Fruit fly (Drosophila melanogaster): ENCODE data around the gene tim.

Gene tim

DNA sequence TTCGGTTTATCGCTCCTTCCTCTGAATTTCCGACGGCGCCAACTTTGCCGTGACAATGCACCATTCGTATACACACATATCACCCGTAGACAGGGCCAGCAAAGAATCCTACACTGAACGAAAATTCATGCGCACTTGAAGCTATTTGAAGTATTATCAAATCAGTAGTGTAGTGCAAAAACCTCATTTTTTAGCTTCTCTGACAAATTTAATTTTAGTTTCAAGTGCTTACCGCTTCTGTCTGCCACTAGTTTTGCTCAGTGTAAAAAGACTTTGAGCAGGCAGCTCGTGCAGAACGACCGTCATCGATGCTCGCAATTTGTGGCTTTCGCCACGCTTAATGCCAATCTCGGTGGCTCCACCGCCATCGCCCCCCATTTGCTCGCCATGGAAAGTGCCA lies 63.1 kb downstream of the tim start (continued):
- peak; percentile 45 for TF ChIP-seq tin (GFP tag; optimal IDR thresholded peaks at IDR 0.05)
- peak; percentile 36 for TF ChIP-seq CG15269 (tag; optimal IDR thresholded peaks at IDR 0.05)
- TF ChIP-seq Ada2b (GFP tag; IDR thresholded peaks at IDR 0.05): peak; percentile 73
- peak; percentile 26 for TF ChIP-seq Ssrp (tag; optimal IDR thresholded peaks at IDR 0.05)
- TF ChIP-seq tx (GFP tag; optimal IDR thresholded peaks at IDR 0.05): no peak
- no peak for TF ChIP-seq CG8765 (GFP tag; IDR thresholded peaks at IDR 0.05)
- TF ChIP-seq salm (tag; optimal IDR thresholded peaks at IDR 0.05): no peak
- no peak for TF ChIP-seq Spps (tag; optimal IDR thresholded peaks at IDR 0.05)
- TF ChIP-seq CG3847 (GFP tag; IDR thresholded peaks at IDR 0.05): peak; percentile 45; the same call in 1 of the 2 replicates
- TF ChIP-seq Hand (GFP tag; optimal IDR thresholded peaks at IDR 0.05): no peak
- TF ChIP-seq hth (optimal IDR thresholded peaks at IDR 0.05): no peak
- peak; percentile 38; the same call in 1 of the 3 replicates for TF ChIP-seq Aef1 (GFP tag; IDR thresholded peaks at IDR 0.05)
- no peak for TF ChIP-seq D (optimal IDR thresholded peaks at IDR 0.05)
- no peak for TF ChIP-seq D (GFP tag; optimal IDR thresholded peaks at IDR 0.05)
- no peak for TF ChIP-seq insv (GFP tag; optimal IDR thresholded peaks at IDR 0.05)
- no peak for TF ChIP-seq Trl (optimal IDR thresholded peaks at IDR 0.05)
- peak; percentile 7 for TF ChIP-seq Trl (GFP tag; optimal IDR thresholded peaks at IDR 0.05)
- peak; percentile 59; the same call in 1 of the 2 replicates for TF ChIP-seq CG17328 (GFP tag; IDR thresholded peaks at IDR 0.05)
- TF ChIP-seq trh (GFP tag; optimal IDR thresholded peaks at IDR 0.05): peak; percentile 6
- TF ChIP-seq pho (GFP tag; optimal IDR thresholded peaks at IDR 0.05): no peak
- no peak for TF ChIP-seq CG17361 (GFP tag; IDR thresholded peaks at IDR 0.05)
- no peak for TF ChIP-seq CG17802 (tag; optimal IDR thresholded peaks at IDR 0.05)
- peak; percentile 9 for TF ChIP-seq HLH54F (GFP tag; optimal IDR thresholded peaks at IDR 0.05)
- TF ChIP-seq ems (GFP tag; optimal IDR thresholded peaks at IDR 0.05): no peak
- peak; percentile 7; the same call in 1 of the 2 replicates for TF ChIP-seq CG4404 (GFP tag; IDR thresholded peaks at IDR 0.05)
- peak; percentile 5 for TF ChIP-seq CG1602 (GFP tag; optimal IDR thresholded peaks at IDR 0.05)
- TF ChIP-seq HLHmδ (GFP tag; optimal IDR thresholded peaks at IDR 0.05): no peak
- TF ChIP-seq CG10979 (tag; optimal IDR thresholded peaks at IDR 0.05): peak; percentile 35
- no peak for TF ChIP-seq Hmx (GFP tag; optimal IDR thresholded peaks at IDR 0.05)
- TF ChIP-seq CG11560 (tag; IDR thresholded peaks at IDR 0.05): peak; percentile 35; the same call in 1 of the 3 replicates
- TF ChIP-seq ham (GFP tag; IDR thresholded peaks at IDR 0.05): no peak
- TF ChIP-seq CG10321 (GFP tag; IDR thresholded peaks at IDR 0.05): no peak
- 0 out of 3 replicates have a peak, but pooled peaks have one; percentile 44 for TF ChIP-seq CG34422 (GFP tag; IDR thresholded peaks at IDR 0.05)
- TF ChIP-seq CG14050 (GFP tag; IDR thresholded peaks at IDR 0.05): no peak; the same call in 2 of the 3 replicates
- TF ChIP-seq slp2 (GFP tag; optimal IDR thresholded peaks at IDR 0.05): peak; percentile 26
- no peak for TF ChIP-seq D19A (tag; optimal IDR thresholded peaks at IDR 0.05)
- no peak for TF ChIP-seq nerfin-2 (GFP tag; IDR thresholded peaks at IDR 0.05; ENCODE audit: partially characterized antibody)
- peak; percentile 81 for TF ChIP-seq sens (GFP tag)
- TF ChIP-seq Camta (GFP tag; optimal IDR thresholded peaks at IDR 0.05): peak; percentile 21
- TF ChIP-seq hkb (optimal IDR thresholded peaks at IDR 0.05): no peak
- TF ChIP-seq hkb (GFP tag; IDR thresholded peaks at IDR 0.05): peak; percentile 63
- no peak for TF ChIP-seq abd-A (tag; optimal IDR thresholded peaks at IDR 0.05)
- no peak for TF ChIP-seq CG4707 (GFP tag; optimal IDR thresholded peaks at IDR 0.05)
- no peak for TF ChIP-seq CG42726 (GFP tag; IDR thresholded peaks at IDR 0.05; ENCODE audit: partially characterized antibody)
- no peak for TF ChIP-seq aop (GFP tag; IDR thresholded peaks at IDR 0.05)
- no peak for TF ChIP-seq CG10267 (tag; optimal IDR thresholded peaks at IDR 0.05)
- no peak for TF ChIP-seq yki (optimal IDR thresholded peaks at IDR 0.05)
- peak; percentile 60 for TF ChIP-seq CG12942 (GFP tag; optimal IDR thresholded peaks at IDR 0.05)
- TF ChIP-seq Fer2 (tag; optimal IDR thresholded peaks at IDR 0.05): no peak
- peak; percentile 67; the same call in 1 of the 3 replicates for TF ChIP-seq otp (GFP tag; IDR thresholded peaks at IDR 0.05)
- TF ChIP-seq vfl (GFP tag; optimal IDR thresholded peaks at IDR 0.05): peak; percentile 24
- TF ChIP-seq MESR4 (GFP tag; optimal IDR thresholded peaks at IDR 0.05): no peak
- no peak for TF ChIP-seq CG17568 (GFP tag; optimal IDR thresholded peaks at IDR 0.05)
- TF ChIP-seq CG12236 (GFP tag; optimal IDR thresholded peaks at IDR 0.05): no peak
